Worm (Caenorhabditis elegans) whole organism, midembryonic: Measurements from ENCODE around the gene Y57A10C.8.
"Not testable (repeated sequence)": the region's sequence is repeated elsewhere in the genome, so short reads cannot be mapped to it uniquely, and the experiment has no call there.

Source experiments
- T22C8.4 ChIP-seq: fragments of 200-800 bp; sonication (Bioruptor generic); IDR thresholded peaks from 2 replicates; pipeline ENCODE4 v1.3.6; 2022; ENCODE audit warnings: missing genetic modification characterization, missing compliant biosample characterization
- cog-1 ChIP-seq: sonication (generic microtip); optimal IDR thresholded peaks from 2 replicates; lab custom pipeline; 2016; ENCODE audit warnings: missing genetic modification characterization, missing compliant biosample characterization
- flt-1 ChIP-seq: fragments of 200-800 bp; sonication (Bioruptor generic); IDR thresholded peaks from 2 replicates; pipeline ENCODE4 v1.3.6; 2022; ENCODE audit warnings: missing genetic modification characterization, missing compliant biosample characterization
- klf-2 ChIP-seq: fragments of 200-800 bp; sonication (Bioruptor generic); conservative IDR thresholded peaks from 2 replicates; pipeline ENCODE4 v1.3.6; 2022; ENCODE audit warnings: missing genetic modification reagents, missing genetic modification characterization, missing compliant biosample characterization
- med-1 ChIP-seq: sonication (generic microtip); optimal IDR thresholded peaks from 2 replicates; lab custom pipeline; 2017; ENCODE audit warnings: missing genetic modification characterization, mild to moderate bottlenecking, missing compliant biosample characterization, antibody characterized with exemption, missing genetic modification reagents; ENCODE audit not compliant: insufficient read depth
- ref-1 ChIP-seq: fragments of 200-800 bp; sonication (Bioruptor generic); conservative IDR thresholded peaks from 2 replicates; pipeline ENCODE4 v1.3.6; 2022; ENCODE audit warnings: missing genetic modification reagents, missing genetic modification characterization, missing compliant biosample characterization
- tab-1 ChIP-seq: fragments of 200-800 bp; sonication (Bioruptor generic); IDR thresholded peaks from 2 replicates; pipeline ENCODE4 v1.3.6; 2022; ENCODE audit warnings: missing genetic modification characterization, missing compliant biosample characterization
- ztf-23 ChIP-seq: fragments of 200-800 bp; sonication (Bioruptor generic); IDR thresholded peaks from 2 replicates; pipeline ENCODE4 v1.3.6; 2022; ENCODE audit warnings: missing genetic modification reagents, missing genetic modification characterization, missing compliant biosample characterization
- ztf-29 ChIP-seq: fragments of 200-800 bp; sonication (Bioruptor generic); IDR thresholded peaks from 2 replicates; pipeline ENCODE4 v1.3.6; 2022; ENCODE audit warnings: missing genetic modification reagents, missing genetic modification characterization, missing compliant biosample characterization

Gene Y57A10C.8

DNA sequence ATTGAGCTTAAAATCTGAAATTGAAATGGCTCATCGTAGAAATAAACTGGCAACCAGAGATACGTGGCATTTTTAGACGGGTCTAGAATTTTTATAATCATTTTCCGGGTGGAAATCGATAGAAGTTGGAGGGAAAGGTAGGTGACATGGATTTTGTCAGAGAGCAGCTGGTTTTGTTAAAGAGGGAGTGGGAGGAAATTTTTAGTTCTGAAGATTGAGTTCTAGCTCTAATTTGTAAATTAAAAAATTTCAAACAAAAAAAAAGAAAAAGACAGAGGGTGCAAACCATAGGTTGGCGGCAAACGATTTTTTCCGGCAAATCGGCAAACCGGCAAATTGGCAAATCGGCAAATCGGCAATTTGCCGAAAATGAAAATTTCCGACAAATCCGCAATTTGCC lies 27.0 kb upstream of the Y57A10C.8 start, which contains the start of gene sre-32:
TSS of gene sre-32 (minus strand) at position 101 of the 400 bp plus-strand sequence.
- TF ChIP-seq cog-1 (tag; lab: Kevin White, UChicago), result no peak
- TF ChIP-seq T22C8.4 (GFP tag; lab: Robert Waterston, UW), result no peak
- no peak for TF ChIP-seq flt-1 (GFP tag; lab: Robert Waterston, UW)
- no peak for TF ChIP-seq med-1 (GFP tag; lab: Kevin White, UChicago)
- 0 out of 2 replicates have a peak, but pooled peaks have one; percentile 42 for TF ChIP-seq tab-1 (GFP tag; lab: Robert Waterston, UW)
- TF ChIP-seq ztf-23 (GFP tag; lab: Robert Waterston, UW), result no peak
- no peak for TF ChIP-seq klf-2 (GFP tag; lab: Robert Waterston, UW)
- no peak for TF ChIP-seq ref-1 (GFP tag; lab: Robert Waterston, UW)

DNA sequence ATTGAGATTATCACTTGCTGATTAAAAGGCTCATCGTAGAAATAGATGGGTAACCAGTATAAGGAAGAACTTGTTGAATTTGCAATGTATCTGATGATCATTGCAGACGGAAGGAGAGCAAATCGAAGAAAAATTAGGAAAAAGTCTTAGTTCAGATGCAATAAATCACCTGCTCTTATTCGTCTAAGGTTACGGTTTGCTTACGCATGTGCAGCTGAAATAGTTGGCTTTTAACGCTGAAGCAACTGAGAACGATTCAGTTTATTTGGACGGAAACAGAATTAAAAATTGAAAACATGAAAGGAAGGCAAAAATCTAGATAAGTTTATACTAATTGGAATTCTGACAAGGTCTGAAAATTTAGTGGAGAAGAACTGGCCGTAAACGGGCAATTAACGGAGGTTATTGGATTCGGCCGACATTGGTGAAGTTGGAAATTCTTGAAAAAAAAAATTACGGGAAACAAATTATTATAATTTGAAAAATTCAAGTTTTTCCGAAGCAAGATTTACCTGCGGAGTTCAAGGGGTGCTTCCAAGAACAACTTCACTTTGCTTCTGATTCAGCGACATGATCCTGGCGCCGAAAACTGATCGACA lies 23.2 kb upstream of the Y57A10C.8 start, which contains the start of the genes sre-35 and sre-33:
TSS of gene sre-35 (minus strand) at position 101 of the 599 bp plus-strand sequence.
TSS of gene sre-33 (plus strand) at position 549 of the 599 bp plus-strand sequence.
- TF ChIP-seq ztf-29 (GFP tag; lab: Robert Waterston, UW), result no peak
- TF ChIP-seq T22C8.4 (GFP tag; lab: Robert Waterston, UW), result no peak
- no peak for TF ChIP-seq klf-2 (GFP tag; lab: Robert Waterston, UW)
- TF ChIP-seq med-1 (GFP tag; lab: Kevin White, UChicago), result no peak
- TF ChIP-seq ztf-23 (GFP tag; lab: Robert Waterston, UW), result no peak
- no peak for TF ChIP-seq ref-1 (GFP tag; lab: Robert Waterston, UW)

DNA sequence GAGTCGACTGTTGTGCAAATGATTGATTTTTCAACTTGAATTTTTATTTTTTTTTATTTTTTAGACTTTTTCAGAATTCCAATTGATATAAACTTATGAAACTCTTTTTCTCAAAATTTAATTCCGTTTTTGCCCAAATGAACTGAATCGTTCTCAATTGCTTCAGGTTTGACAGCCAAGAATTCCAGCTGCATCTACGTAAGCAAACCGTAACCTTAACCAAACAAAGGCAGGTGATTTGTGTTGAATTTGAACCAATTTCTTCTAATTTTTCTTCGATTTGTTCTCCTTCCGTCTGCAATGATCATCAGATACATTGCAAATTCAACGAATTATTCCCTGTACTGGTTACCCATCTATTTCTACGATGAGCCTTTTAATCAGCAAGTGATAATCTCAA lies 20.2 kb upstream of the Y57A10C.8 start, which contains the start of gene sre-34:
TSS of gene sre-34 (plus strand) at position 301 of the 400 bp plus-strand sequence.
- no peak for TF ChIP-seq ztf-23 (GFP tag; lab: Robert Waterston, UW)

DNA sequence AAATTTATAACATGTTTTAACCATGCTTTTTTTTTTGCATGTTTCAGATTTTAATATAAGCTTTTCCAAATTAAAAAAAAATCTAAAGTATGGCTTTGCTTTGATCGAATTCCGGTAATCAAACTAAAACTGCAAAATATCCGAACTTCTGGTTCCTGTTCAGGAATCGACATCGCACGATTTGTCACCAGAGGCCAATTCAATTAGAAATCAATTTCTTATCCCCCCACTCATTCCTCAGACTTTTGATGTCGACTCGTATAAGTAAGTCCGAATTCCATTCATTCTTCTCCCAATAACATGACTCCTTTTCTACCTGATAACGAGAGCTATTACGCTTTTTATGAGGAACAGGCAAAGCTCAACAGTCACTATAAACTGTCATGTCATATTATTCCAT lies 18.6 kb upstream of the Y57A10C.8 start, which contains the start of gene srh-27:
TSS of gene srh-27 (plus strand) at position 301 of the 400 bp plus-strand sequence.
- no peak for TF ChIP-seq ztf-29 (GFP tag; lab: Robert Waterston, UW)
- TF ChIP-seq med-1 (GFP tag; lab: Kevin White, UChicago), result no peak
- TF ChIP-seq ref-1 (GFP tag; lab: Robert Waterston, UW), result no peak
- TF ChIP-seq tab-1 (GFP tag; lab: Robert Waterston, UW), result no peak
- TF ChIP-seq klf-2 (GFP tag; lab: Robert Waterston, UW), result no peak
- TF ChIP-seq flt-1 (GFP tag; lab: Robert Waterston, UW), result no peak
- no peak for TF ChIP-seq cog-1 (tag; lab: Kevin White, UChicago)
- TF ChIP-seq T22C8.4 (GFP tag; lab: Robert Waterston, UW), result no peak
- TF ChIP-seq ztf-23 (GFP tag; lab: Robert Waterston, UW), result no peak

DNA sequence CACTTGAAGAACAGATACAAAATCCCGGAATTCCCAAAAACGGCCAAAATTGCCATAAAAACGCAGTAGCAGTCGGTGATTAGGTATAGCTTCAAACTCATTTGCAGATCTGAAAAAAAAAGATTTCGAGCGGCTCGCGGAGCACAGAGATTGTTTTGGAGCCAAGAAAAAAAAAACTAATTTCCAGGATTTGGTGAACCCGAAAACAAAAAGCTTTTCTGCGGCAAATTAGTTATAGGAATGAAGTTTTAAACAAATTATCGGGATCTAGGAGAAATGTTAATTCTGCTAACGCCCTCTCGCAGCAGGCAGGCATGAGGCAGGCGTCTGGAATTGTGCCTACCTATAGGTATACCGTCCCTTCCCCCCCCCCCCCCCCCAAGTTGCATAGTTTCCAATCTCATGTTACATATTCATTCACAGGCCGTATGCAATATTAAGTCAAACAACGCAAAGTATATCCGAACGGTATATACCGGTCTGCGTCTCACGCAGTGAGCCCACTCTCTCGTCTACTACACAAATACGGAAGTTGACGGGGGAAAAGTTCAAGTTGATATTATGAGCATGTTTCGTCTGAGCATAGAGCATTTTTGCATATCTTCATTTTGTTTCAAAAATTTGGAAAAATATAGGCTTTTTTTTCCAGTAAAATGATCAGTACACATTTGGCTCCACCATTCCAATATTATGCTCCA lies 15.2 kb upstream of the Y57A10C.8 start, which contains the start of the genes W05H5.1 and pitr-6:
TSS of gene W05H5.1 (minus strand) at position 101 of the 698 bp plus-strand sequence.
TSS of gene pitr-6 (plus strand) at position 648 of the 698 bp plus-strand sequence.
- TF ChIP-seq cog-1 (tag; lab: Kevin White, UChicago) (no peak), ztf-23 (GFP tag; lab: Robert Waterston, UW) (no peak), T22C8.4 (GFP tag; lab: Robert Waterston, UW) (no peak), med-1 (GFP tag; lab: Kevin White, UChicago) (no peak), ref-1 (GFP tag; lab: Robert Waterston, UW) (no peak), klf-2 (GFP tag; lab: Robert Waterston, UW) (no peak), tab-1 (GFP tag; lab: Robert Waterston, UW) (no peak), flt-1 (GFP tag; lab: Robert Waterston, UW) (no peak)

DNA sequence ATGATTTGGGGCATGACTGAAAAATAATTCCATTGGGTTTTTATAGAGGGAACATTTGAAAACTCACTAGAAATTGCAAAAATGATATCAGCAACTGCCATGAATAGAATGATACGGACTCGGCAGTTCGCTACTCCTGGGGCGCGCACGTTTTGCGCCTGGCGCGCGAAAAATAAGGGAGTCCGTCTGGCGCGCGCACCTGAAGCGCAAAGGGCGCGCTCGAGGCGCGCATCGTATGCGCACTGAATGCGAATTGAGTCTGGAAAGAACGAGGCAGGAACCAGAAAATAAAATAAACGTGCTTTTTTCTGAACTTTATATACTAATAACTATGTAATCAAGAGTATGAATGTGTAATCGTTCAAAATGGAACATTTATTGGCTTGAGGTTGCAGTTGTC lies 11.5 kb upstream of the Y57A10C.8 start, which contains the start of gene Y57A10C.10:
TSS of gene Y57A10C.10 (minus strand) at position 101 of the 400 bp plus-strand sequence.
- not testable (repeated sequence) for TF ChIP-seq med-1 (GFP tag; lab: Kevin White, UChicago); tab-1 (GFP tag; lab: Robert Waterston, UW); ztf-23 (GFP tag; lab: Robert Waterston, UW)

DNA sequence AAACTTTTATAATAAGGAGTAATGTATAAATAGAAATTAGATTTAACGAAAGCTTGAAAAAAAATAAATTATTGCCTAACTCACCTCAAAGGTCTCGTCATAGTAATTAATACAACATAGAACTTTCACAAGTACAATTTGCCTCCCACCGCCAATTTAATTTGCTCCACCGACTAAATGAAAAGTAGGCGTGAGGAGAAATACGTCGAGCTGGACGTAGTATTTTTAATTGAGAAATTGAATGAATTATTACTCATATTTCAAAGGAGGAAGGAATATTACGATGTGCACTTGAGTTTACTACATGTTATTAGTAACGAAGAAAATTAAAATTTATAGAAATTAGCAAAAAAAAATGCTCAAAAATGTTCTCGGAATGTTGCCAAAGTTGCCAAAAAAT lies 8.8 kb upstream of the Y57A10C.8 start, which contains the start of gene Y57A10C.9:
TSS of gene Y57A10C.9 (minus strand) at position 101 of the 400 bp plus-strand sequence.
- TF ChIP-seq flt-1 (GFP tag; lab: Robert Waterston, UW) (no peak), ref-1 (GFP tag; lab: Robert Waterston, UW) (no peak), ztf-29 (GFP tag; lab: Robert Waterston, UW) (no peak), ztf-23 (GFP tag; lab: Robert Waterston, UW) (no peak), cog-1 (tag; lab: Kevin White, UChicago) (no peak), klf-2 (GFP tag; lab: Robert Waterston, UW) (no peak), med-1 (GFP tag; lab: Kevin White, UChicago) (no peak), T22C8.4 (GFP tag; lab: Robert Waterston, UW) (no peak)

DNA sequence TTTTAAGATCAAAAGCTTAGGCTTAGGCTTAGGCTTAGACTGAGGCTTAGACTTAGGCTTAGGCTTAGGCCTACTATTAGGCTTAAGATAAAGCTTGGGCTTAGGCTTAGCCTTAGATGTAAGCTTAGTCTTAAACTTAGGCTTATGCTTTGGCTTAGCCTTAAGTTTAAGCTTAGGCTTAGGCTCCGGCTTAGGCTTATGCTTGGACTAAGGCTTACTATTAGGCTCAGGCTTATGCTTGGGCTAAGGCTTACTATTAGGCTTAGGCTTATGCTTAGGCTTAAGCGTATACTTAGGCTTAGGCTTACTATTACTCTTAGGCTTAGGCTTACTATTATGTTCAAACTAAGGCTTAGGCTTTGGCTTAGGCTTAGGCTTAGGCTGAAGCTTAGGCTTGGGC lies 7.1 kb upstream of the Y57A10C.8 start:
- TF ChIP-seq med-1 (GFP tag; lab: Kevin White, UChicago), result no peak
- TF ChIP-seq ref-1 (GFP tag; lab: Robert Waterston, UW), result no peak
- TF ChIP-seq ztf-29 (GFP tag; lab: Robert Waterston, UW), result no peak
- no peak for TF ChIP-seq flt-1 (GFP tag; lab: Robert Waterston, UW)
- no peak for TF ChIP-seq ztf-23 (GFP tag; lab: Robert Waterston, UW)
- no peak for TF ChIP-seq cog-1 (tag; lab: Kevin White, UChicago)
- no peak for TF ChIP-seq T22C8.4 (GFP tag; lab: Robert Waterston, UW)
- no peak for TF ChIP-seq klf-2 (GFP tag; lab: Robert Waterston, UW)
